Worm (Caenorhabditis elegans) whole organism, late embryonic: ENCODE results near the gene M04D8.5.

Source experiments
- Y22D7AL.16 ChIP-seq: sonication (generic microtip); optimal IDR thresholded peaks from 2 replicates; lab custom pipeline; 2016; ENCODE audit warnings: missing genetic modification characterization, missing compliant biosample characterization
- ama-1 ChIP-seq: fragments of 150-350 bp; optimal IDR thresholded peaks from 2 replicates; lab custom pipeline; 2014
- ceh-14 ChIP-seq: sonication (generic microtip); optimal IDR thresholded peaks from 2 replicates; lab custom pipeline; 2016; ENCODE audit warnings: missing genotype, missing genetic modification characterization, missing compliant biosample characterization
- ceh-22 ChIP-seq: sonication (generic microtip); optimal IDR thresholded peaks from 2 replicates; lab custom pipeline; 2017; ENCODE audit warnings: missing biosample characterization, missing genetic modification characterization
- ceh-31 ChIP-seq: sonication (generic microtip); optimal IDR thresholded peaks from 2 replicates; lab custom pipeline; 2016; ENCODE audit warnings: missing genetic modification characterization, missing compliant biosample characterization
- ceh-34 ChIP-seq: sonication (generic microtip); optimal IDR thresholded peaks from 2 replicates; lab custom pipeline; 2016; ENCODE audit warnings: mild to moderate bottlenecking, missing genetic modification characterization, missing compliant biosample characterization
- ceh-6 ChIP-seq: fragments of 200-800 bp; sonication (Bioruptor generic); optimal IDR thresholded peaks from 2 replicates; lab custom pipeline; 2018; ENCODE audit warnings: mild to moderate bottlenecking, missing genetic modification characterization, missing compliant biosample characterization
- ceh-9 ChIP-seq: sonication (generic microtip); optimal IDR thresholded peaks from 2 replicates; lab custom pipeline; 2016; ENCODE audit warnings: mild to moderate bottlenecking, missing genetic modification characterization, inconsistent platforms, missing compliant biosample characterization
- mec-3 ChIP-seq: sonication (generic microtip); optimal IDR thresholded peaks from 2 replicates; lab custom pipeline; 2016; ENCODE audit warnings: borderline replicate concordance, missing genetic modification characterization, missing compliant biosample characterization
- nhr-11 ChIP-seq: fragments of 150-350 bp; optimal IDR thresholded peaks from 2 replicates; lab custom pipeline; 2014; ENCODE audit warnings: missing biosample characterization, missing genetic modification characterization
- pha-2 ChIP-seq: sonication (generic microtip); optimal IDR thresholded peaks from 2 replicates; lab custom pipeline; 2017; ENCODE audit warnings: mild to moderate bottlenecking, missing genetic modification characterization, missing compliant biosample characterization
- pha-4 ChIP-seq: fragments of 150-350 bp; optimal IDR thresholded peaks from 2 replicates; lab custom pipeline; 2018; ENCODE audit warnings: missing biosample characterization, missing genetic modification reagents, missing genetic modification characterization
- sox-4 ChIP-seq: sonication (generic microtip); optimal IDR thresholded peaks from 2 replicates; lab custom pipeline; 2017; ENCODE audit warnings: mild to moderate bottlenecking, missing genetic modification characterization, inconsistent platforms, missing compliant biosample characterization

DNA sequence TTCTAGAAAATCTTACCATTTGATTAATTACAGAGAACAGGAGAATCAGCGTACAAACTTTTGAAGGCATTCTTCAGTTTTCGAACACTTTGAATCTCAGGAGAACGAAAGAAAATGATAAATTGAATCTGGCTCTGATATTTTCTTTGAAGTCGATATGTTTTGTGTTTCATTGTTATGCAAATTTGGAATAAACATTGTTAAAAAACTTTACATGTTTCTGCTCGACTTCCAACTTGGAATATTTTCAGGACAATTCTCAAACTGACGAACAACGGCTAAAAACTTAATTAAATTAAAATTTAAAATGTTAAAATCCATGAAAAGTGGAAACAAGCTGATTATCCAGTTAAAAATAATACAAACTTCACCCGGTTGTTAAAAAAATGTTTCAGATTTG is 44.8 kb downstream of the M04D8.5 start, which contains the start of gene C05B5.1:
- TF ChIP-seq pha-4 (tag; lab: Kevin White, UChicago) (no peak), ceh-9 (tag; lab: Kevin White, UChicago) (no peak), ama-1 (lab: Kevin White, UChicago) (no peak), ceh-22 (tag; lab: Kevin White, UChicago) (no peak), ceh-6 (no peak), nhr-11 (tag; lab: Kevin White, UChicago) (no peak), ceh-34 (tag; lab: Kevin White, UChicago) (no peak), ceh-31 (tag; lab: Kevin White, UChicago) (no peak), pha-2 (tag; lab: Kevin White, UChicago) (no peak), ceh-14 (tag; lab: Kevin White, UChicago) (no peak), Y22D7AL.16 (tag; lab: Kevin White, UChicago) (no peak), mec-3 (no peak), sox-4 (no peak)
